Worm (Caenorhabditis elegans): ENCODE results near the gene semi-1.

Gene semi-1

DNA sequence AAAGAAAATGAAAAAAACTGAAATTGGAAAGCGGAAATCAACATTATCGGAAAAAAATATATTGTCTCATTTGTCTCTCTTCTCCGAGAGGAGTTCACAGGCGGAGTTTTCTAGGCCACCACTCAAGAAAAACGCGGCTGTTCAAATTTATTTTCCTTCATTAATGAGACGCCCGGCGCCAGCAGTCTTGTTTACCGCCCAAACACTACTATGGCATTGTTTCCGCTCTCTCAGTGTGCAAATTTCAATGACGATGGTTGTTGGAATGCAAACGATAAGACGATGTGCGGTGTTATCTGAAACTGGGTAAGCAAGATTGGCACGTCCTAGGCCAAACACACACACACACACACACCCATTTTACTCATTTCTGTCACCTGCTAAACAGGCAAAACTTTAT lies 41.7 kb upstream of the semi-1 start, which contains the start of gene cav-2 (continued):
- peak; percentile 92 for TF ChIP-seq elt-2 (tag; optimal IDR thresholded peaks at IDR 0.05)
- no peak for TF ChIP-seq mdl-1 (tag; optimal IDR thresholded peaks at IDR 0.05)
- peak; percentile 89 for TF ChIP-seq jun-1 (tag; optimal IDR thresholded peaks at IDR 0.05)
- TF ChIP-seq ztf-4 (tag; optimal IDR thresholded peaks at IDR 0.05), result no peak
- no peak for TF ChIP-seq egl-27 (tag; optimal IDR thresholded peaks at IDR 0.05)
- no peak for TF ChIP-seq ztf-11 (tag; optimal IDR thresholded peaks at IDR 0.05)
- TF ChIP-seq pha-4 (tag; optimal IDR thresholded peaks at IDR 0.05), result peak; percentile 83
- TF ChIP-seq elt-1 (tag; optimal IDR thresholded peaks at IDR 0.05), result no peak

DNA sequence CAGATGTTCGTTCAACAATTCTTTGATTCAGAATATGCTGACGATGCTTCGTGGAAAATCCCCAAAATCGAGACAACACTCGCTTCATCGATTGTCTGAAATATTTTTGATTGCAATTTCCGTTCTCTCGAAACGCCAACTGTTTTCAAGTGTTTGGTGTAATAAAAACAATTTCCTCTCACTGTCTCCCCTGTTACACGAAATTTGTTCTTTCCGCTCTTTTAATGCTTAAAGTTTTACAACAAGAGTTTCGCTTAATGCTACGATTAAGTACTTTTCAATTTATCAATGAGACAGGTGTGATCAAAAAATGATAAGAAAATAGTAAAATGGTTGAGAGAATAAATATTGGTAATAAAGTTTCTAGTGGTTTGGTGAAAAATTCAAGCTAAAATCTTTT lies 41.3 kb upstream of the semi-1 start, which contains the start of gene C56A3.6:
Gene C56A3.6 (minus strand): TSS at position 101 of the 400 bp plus-strand sequence.
- no peak for TF ChIP-seq mml-1 (tag; optimal IDR thresholded peaks at IDR 0.05)
- TF ChIP-seq fkh-2 (tag; optimal IDR thresholded peaks at IDR 0.05), result no peak
- no peak for TF ChIP-seq snpc-4 (tag; optimal IDR thresholded peaks at IDR 0.05)
- TF ChIP-seq lin-39 (tag; optimal IDR thresholded peaks at IDR 0.05), result no peak
- TF ChIP-seq nhr-237 (tag; optimal IDR thresholded peaks at IDR 0.05), result no peak
- no peak for TF ChIP-seq eor-1 (tag; optimal IDR thresholded peaks at IDR 0.05)
- no peak for TF ChIP-seq unc-39 (tag; optimal IDR thresholded peaks at IDR 0.05)
- TF ChIP-seq ZK546.5 (tag; optimal IDR thresholded peaks at IDR 0.05), result no peak
- no peak for TF ChIP-seq daf-12 (tag; optimal IDR thresholded peaks at IDR 0.05)
- no peak for TF ChIP-seq zag-1 (tag; optimal IDR thresholded peaks at IDR 0.05)
- no peak for TF ChIP-seq pqm-1 (tag; optimal IDR thresholded peaks at IDR 0.05)
- no peak for TF ChIP-seq egl-5 (tag; optimal IDR thresholded peaks at IDR 0.05)
- no peak for TF ChIP-seq elt-3 (tag; optimal IDR thresholded peaks at IDR 0.05)
- no peak for TF ChIP-seq ceh-28 (tag; optimal IDR thresholded peaks at IDR 0.05)
- TF ChIP-seq tbx-2 (tag; optimal IDR thresholded peaks at IDR 0.05), result no peak
- no peak for TF ChIP-seq sea-2 (GFP tag; optimal IDR thresholded peaks at IDR 0.05)
- TF ChIP-seq nhr-12 (tag; optimal IDR thresholded peaks at IDR 0.05), result no peak

DNA sequence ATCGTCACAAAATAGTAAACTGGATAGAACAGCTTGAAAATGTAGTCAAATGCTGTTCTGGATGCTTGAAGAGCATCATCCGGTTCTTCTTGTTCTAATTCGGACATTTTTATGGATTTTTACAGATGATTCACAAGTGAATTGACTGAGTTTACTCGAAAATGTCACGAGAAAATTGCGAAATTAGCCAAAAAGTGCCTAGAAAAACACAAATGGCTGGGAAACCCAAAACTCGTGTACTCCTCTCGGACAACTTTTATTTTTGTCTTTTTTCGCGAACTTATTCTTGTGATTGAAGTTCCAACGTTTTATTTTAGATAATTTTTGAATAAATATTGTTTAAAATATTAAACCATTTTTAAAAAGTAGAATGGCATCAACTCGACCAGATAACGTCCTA lies 36.6 kb upstream of the semi-1 start, which contains the start of the genes C56A3.4 and C56A3.5:
Gene C56A3.4 (minus strand): TSS at position 154 of the 400 bp plus-strand sequence.
Gene C56A3.5 (plus strand): TSS at position 367 of the 400 bp plus-strand sequence.
- TF ChIP-seq nhr-28 (tag; optimal IDR thresholded peaks at IDR 0.05) (no peak), lin-15B (tag; optimal IDR thresholded peaks at IDR 0.05) (peak; percentile 82), pha-4 (tag; optimal IDR thresholded peaks at IDR 0.05) (peak; percentile 40), lin-39 (tag; optimal IDR thresholded peaks at IDR 0.05) (no peak), nhr-43 (tag; optimal IDR thresholded peaks at IDR 0.05; ENCODE audit: poor library complexity, severe bottlenecking) (peak; percentile 59), ceh-28 (tag; optimal IDR thresholded peaks at IDR 0.05) (no peak), elt-2 (tag; optimal IDR thresholded peaks at IDR 0.05) (peak; percentile 22), nfya-1 (tag; optimal IDR thresholded peaks at IDR 0.05; ENCODE audit: insufficient read depth) (peak; percentile 49), hmg-11 (tag; optimal IDR thresholded peaks at IDR 0.05) (peak; percentile 63), snpc-4 (tag; optimal IDR thresholded peaks at IDR 0.05) (peak; percentile 8), nhr-23 (tag; optimal IDR thresholded peaks at IDR 0.05) (peak; percentile 41), elt-1 (tag; optimal IDR thresholded peaks at IDR 0.05) (no peak), jun-1 (tag; optimal IDR thresholded peaks at IDR 0.05) (peak; percentile 23)

DNA sequence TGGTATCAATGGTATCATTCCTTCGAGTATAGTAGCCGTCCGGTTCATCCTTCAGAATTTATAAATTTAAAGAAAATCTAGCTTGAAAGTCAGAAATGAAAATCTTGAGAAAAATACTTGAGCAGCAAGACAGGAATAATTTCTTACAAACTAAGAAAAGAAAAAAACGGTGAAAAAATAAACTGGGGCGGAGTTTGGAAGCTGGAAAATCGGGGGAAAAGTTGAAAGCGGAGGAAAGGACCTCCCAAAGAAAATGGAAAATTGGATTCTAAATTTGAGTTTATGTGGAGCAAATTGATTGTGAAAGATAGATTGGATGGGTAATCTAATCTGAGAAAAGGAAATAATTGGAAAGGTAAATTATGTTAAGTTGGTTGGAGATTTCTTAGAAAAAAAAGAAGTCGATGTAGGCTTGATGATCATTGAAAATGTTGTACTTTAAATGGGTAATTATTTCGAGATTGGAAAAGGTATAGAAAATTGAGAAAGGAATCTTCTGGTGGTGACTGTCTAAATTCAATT lies 21.1 kb upstream of the semi-1 start, which contains the start of gene frpr-5:
Gene frpr-5 (minus strand): TSS at position 51 of the 522 bp plus-strand sequence.
- TF ChIP-seq elt-2 (tag; optimal IDR thresholded peaks at IDR 0.05) (no peak), nhr-67 (tag; optimal IDR thresholded peaks at IDR 0.05) (no peak), nhr-237 (tag; optimal IDR thresholded peaks at IDR 0.05) (no peak), unc-39 (tag; optimal IDR thresholded peaks at IDR 0.05) (no peak), egl-27 (tag; optimal IDR thresholded peaks at IDR 0.05) (no peak), elt-1 (tag; optimal IDR thresholded peaks at IDR 0.05) (no peak), nfya-1 (tag; optimal IDR thresholded peaks at IDR 0.05; ENCODE audit: insufficient read depth) (no peak)

DNA sequence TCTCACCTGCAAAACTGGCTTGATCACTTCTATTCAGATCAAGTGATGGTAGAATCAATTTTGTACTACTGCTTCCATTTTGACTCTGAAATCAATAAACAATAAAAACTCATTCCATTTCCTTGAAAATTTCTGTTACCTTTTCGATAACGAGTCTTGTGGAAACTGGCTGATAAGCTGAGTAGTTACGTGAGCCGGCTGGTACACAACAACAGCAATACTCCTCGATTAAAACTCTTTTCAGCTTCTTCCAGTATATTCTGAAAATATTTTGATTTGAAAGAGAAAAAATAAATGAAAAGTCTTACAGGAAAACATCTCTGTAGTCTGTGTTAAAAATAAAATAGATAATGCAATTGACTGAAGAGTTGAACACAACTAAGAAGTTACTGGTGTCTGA lies 17.5 kb upstream of the semi-1 start:
- TF ChIP-seq pqm-1 (tag; optimal IDR thresholded peaks at IDR 0.05) (peak; percentile 32), elt-2 (tag; optimal IDR thresholded peaks at IDR 0.05) (peak; percentile 48), ama-1 (optimal IDR thresholded peaks at IDR 0.05) (no peak), sea-2 (GFP tag; optimal IDR thresholded peaks at IDR 0.05) (no peak)
